Fruit fly (Drosophila melanogaster) whole organism, embryonic: ENCODE results near the gene CG13309.

Experiments used
- Nf-YA ChIP-seq: fragments of 200-800 bp; sonication (Bioruptor generic); IDR thresholded peaks from 2 replicates; pipeline ENCODE4 v1.3.6; 2022; ENCODE audit warnings: missing biosample characterization, missing genetic modification characterization
- fu2 ChIP-seq: fragments of 200-800 bp; sonication (Bioruptor generic); optimal IDR thresholded peaks from 2 replicates; lab custom pipeline; 2016; ENCODE audit warnings: missing biosample characterization, missing genetic modification characterization
- hkb ChIP-seq, 2 experiments: fragments of 200-800 bp in 1 of 2; fragments of >200 bp in 1 of 2; sonication (Bioruptor generic) in 1 of 2; IDR thresholded peaks in 1 of 2; optimal IDR thresholded peaks in 1 of 2; 2 replicates each; pipeline versions ENCODE4 v1.3.6 to Lab custom; 2017 to 2022; ENCODE audit warnings: missing biosample characterization in 1 of 2, missing genetic modification characterization in 1 of 2
- tll ChIP-seq, 2 experiments: fragments of 200-800 bp in 1 of 2; fragments of >200 bp in 1 of 2; sonication (Bioruptor generic) in 1 of 2; optimal IDR thresholded peaks; 2 replicates each; lab custom pipeline; 2017 to 2019; ENCODE audit warnings: missing biosample characterization in 2 of 2, missing genetic modification characterization in 2 of 2, mild to moderate bottlenecking in 1 of 2, moderate library complexity in 1 of 2

- no peak for TF ChIP-seq tll (GFP tag; optimal IDR thresholded peaks at IDR 0.05; lab: Kevin White, UChicago)
- TF ChIP-seq hkb (optimal IDR thresholded peaks at IDR 0.05; lab: Kevin White, UChicago): no peak
- no peak for TF ChIP-seq hkb (GFP tag; IDR thresholded peaks at IDR 0.05; lab: Robert Waterston, UW)
- TF ChIP-seq fu2 (GFP tag; lab: Kevin White, UChicago): no peak
- TF ChIP-seq Nf-YA (GFP tag; lab: Robert Waterston, UW): no peak
Observed at dm6 chr3L:8787240-8787639, 23.0 kb upstream of the CG13309 start.
